In the genomic region with DNA sequence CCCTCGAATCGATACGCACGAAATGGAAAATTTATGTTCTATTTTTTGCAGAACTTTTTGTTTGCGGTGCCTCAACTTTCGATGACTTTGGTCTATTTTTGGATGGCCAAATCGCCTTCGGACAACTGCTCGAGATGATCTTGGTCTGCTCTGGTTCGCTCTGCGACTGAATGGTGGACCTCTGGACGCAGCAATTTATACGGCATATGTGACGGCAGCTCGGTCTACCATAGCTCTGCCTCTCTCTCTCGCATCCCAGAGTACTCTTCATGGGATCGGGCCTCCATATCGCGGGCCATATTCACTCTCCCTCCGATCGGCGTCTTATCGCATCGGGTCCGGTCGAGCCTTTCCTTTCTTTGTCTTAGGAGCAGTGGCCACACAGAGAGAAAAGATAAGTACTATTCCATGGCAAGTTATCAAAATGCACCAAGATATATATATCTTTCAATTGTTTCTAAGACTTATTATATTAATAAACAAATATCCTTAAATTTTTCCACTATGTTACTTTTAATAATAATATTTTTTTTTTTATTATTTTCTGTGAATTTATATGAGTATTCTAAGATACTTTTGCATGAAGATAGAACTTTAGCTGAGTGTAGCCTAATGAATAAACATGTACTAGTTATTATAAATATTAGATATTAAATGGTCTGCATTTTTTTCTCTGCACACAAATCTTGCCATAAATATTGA, we compare ENCODE assay signal across 5 fruit fly cellular contexts.
TF ChIP-seq lines count a peak whose summit lies in the region.

Gene Slc45-1 (minus strand): TSS at position 150 of the 702 bp plus-strand sequence.

- no peak for TF ChIP-seq CTCF in whole organism, embryonic (GFP tag; optimal IDR thresholded peaks at IDR 0.05; lab: Kevin White, UChicago)

TF ChIP-seq in whole organism, 6 proteins besides CTCF, POLR2A, EP300 and RAD21:
- TF ChIP-seq CG8478 (optimal IDR thresholded peaks at IDR 0.05; lab: Kevin White, UChicago) (no peak), EcR (GFP tag; optimal IDR thresholded peaks at IDR 0.05; lab: Kevin White, UChicago) (no peak), usp (GFP tag; optimal IDR thresholded peaks at IDR 0.05; lab: Kevin White, UChicago) (no peak), Dll (optimal IDR thresholded peaks at IDR 0.05; lab: Kevin White, UChicago) (peak; percentile 19)

TF ChIP-seq in whole organism, embryonic, 481 proteins besides CTCF, POLR2A, EP300 and RAD21 (continues in another document):
- TF ChIP-seq Drgx (GFP tag; IDR thresholded peaks at IDR 0.05; lab: Robert Waterston, UW) (peak; percentile 43; the same call in 1 of the 2 replicates), Pdp1 (GFP tag; optimal IDR thresholded peaks at IDR 0.05; lab: Kevin White, UChicago) (peak in 1 of 2 experiments; percentile 12), stwl (tag; optimal IDR thresholded peaks at IDR 0.05; lab: Kevin White, UChicago) (no peak), cg (GFP tag; optimal IDR thresholded peaks at IDR 0.05; lab: Kevin White, UChicago) (no peak), Deaf1 (tag; optimal IDR thresholded peaks at IDR 0.05; lab: Kevin White, UChicago) (peak; percentile 50), gem (tag; optimal IDR thresholded peaks at IDR 0.05; lab: Kevin White, UChicago) (peak; percentile 40), CG18619 (GFP tag; optimal IDR thresholded peaks at IDR 0.05; lab: Kevin White, UChicago) (no peak), HmgZ (tag; optimal IDR thresholded peaks at IDR 0.05; lab: Kevin White, UChicago) (no peak), mirr (GFP tag; optimal IDR thresholded peaks at IDR 0.05; lab: Kevin White, UChicago) (no peak), row (GFP tag; IDR thresholded peaks at IDR 0.05; lab: Robert Waterston, UW) (0 out of 3 replicates have a peak, but pooled peaks have one; percentile 6), CG9727 (GFP tag; optimal IDR thresholded peaks at IDR 0.05; lab: Kevin White, UChicago) (peak; percentile 20), sob (GFP tag; IDR thresholded peaks at IDR 0.05; lab: Robert Waterston, UW) (no peak), ato (GFP tag; IDR thresholded peaks at IDR 0.05; lab: Robert Waterston, UW; ENCODE audit: partially characterized antibody) (no peak), chm (GFP tag; IDR thresholded peaks at IDR 0.05; lab: Robert Waterston, UW) (no peak), CG12769 (tag; optimal IDR thresholded peaks at IDR 0.05; lab: Kevin White, UChicago) (peak; percentile 59), nmo (GFP tag; optimal IDR thresholded peaks at IDR 0.05; lab: Kevin White, UChicago) (peak; percentile 9), lola (GFP tag; optimal IDR thresholded peaks at IDR 0.05; lab: Kevin White, UChicago) (no peak), tio (GFP tag; optimal IDR thresholded peaks at IDR 0.05; lab: Kevin White, UChicago) (no peak), dmrt11E (tag; optimal IDR thresholded peaks at IDR 0.05; lab: Kevin White, UChicago) (peak; percentile 21)

TF ChIP-seq in whole organism, prepupa, 60 proteins besides CTCF, POLR2A, EP300 and RAD21 (continues in another document):
- TF ChIP-seq CG9139 (GFP tag; optimal IDR thresholded peaks at IDR 0.05; lab: Kevin White, UChicago) (peak; percentile 4), CG6276 (GFP tag; optimal IDR thresholded peaks at IDR 0.05; lab: Kevin White, UChicago) (peak; percentile 64), salr (GFP tag; optimal IDR thresholded peaks at IDR 0.05; lab: Kevin White, UChicago) (peak in 1 of 2 experiments; percentile 74), CG16779 (tag; optimal IDR thresholded peaks at IDR 0.05; lab: Kevin White, UChicago) (no peak), CG4318 (GFP tag; optimal IDR thresholded peaks at IDR 0.05; lab: Kevin White, UChicago) (peak; percentile 68), CG11294 (GFP tag; IDR thresholded peaks at IDR 0.05; lab: Robert Waterston, UW) (no peak; the same call in 1 of the 2 replicates), Blimp-1 (GFP tag; optimal IDR thresholded peaks at IDR 0.05; lab: Kevin White, UChicago) (no peak), achi (GFP tag; optimal IDR thresholded peaks at IDR 0.05; lab: Kevin White, UChicago) (peak; percentile 57), CG6854 (GFP tag; optimal IDR thresholded peaks at IDR 0.05; lab: Kevin White, UChicago) (no peak), Hr39 (GFP tag; optimal IDR thresholded peaks at IDR 0.05; lab: Kevin White, UChicago) (no peak), CG11762 (GFP tag; optimal IDR thresholded peaks at IDR 0.05; lab: Kevin White, UChicago; ENCODE audit: insufficient read depth) (no peak), Smox (GFP tag; optimal IDR thresholded peaks at IDR 0.05; lab: Kevin White, UChicago) (no peak), Ets96B (tag; optimal IDR thresholded peaks at IDR 0.05; lab: Kevin White, UChicago) (peak; percentile 59), CG6792 (GFP tag; optimal IDR thresholded peaks at IDR 0.05; lab: Kevin White, UChicago) (peak; percentile 26), fd59A (GFP tag; optimal IDR thresholded peaks at IDR 0.05; lab: Kevin White, UChicago) (no peak), dsx (GFP tag; optimal IDR thresholded peaks at IDR 0.05; lab: Kevin White, UChicago; ENCODE audit: poor library complexity, severe bottlenecking) (peak; percentile 25), CG8632 (GFP tag; optimal IDR thresholded peaks at IDR 0.05; lab: Kevin White, UChicago) (peak; percentile 49), CG11902 (GFP tag; optimal IDR thresholded peaks at IDR 0.05; lab: Kevin White, UChicago) (no peak), Gug (GFP tag; IDR thresholded peaks at IDR 0.05; lab: Robert Waterston, UW) (peak; percentile 44; the same call in 1 of the 2 replicates)

TF ChIP-seq in whole organism, pupa, 21 proteins besides CTCF, POLR2A, EP300 and RAD21:
- TF ChIP-seq rn (GFP tag; IDR thresholded peaks at IDR 0.05; lab: Robert Waterston, UW) (no peak), CG12605 (GFP tag; IDR thresholded peaks at IDR 0.05; lab: Robert Waterston, UW) (0 out of 2 replicates have a peak, but pooled peaks have one; percentile 8), CG8301 (tag; optimal IDR thresholded peaks at IDR 0.05; lab: Kevin White, UChicago) (peak; percentile 58), CG32121 (GFP tag; IDR thresholded peaks at IDR 0.05; lab: Robert Waterston, UW) (peak; percentile 15; the same call in 1 of the 2 replicates), CG15710 (tag; optimal IDR thresholded peaks at IDR 0.05; lab: Kevin White, UChicago) (peak; percentile 52), Ets98B (GFP tag; IDR thresholded peaks at IDR 0.05; lab: Robert Waterston, UW) (peak; percentile 41; the same call in 1 of the 2 replicates), Pif1B (GFP tag; optimal IDR thresholded peaks at IDR 0.05; lab: Kevin White, UChicago) (peak; percentile 24), gl (tag; optimal IDR thresholded peaks at IDR 0.05; lab: Kevin White, UChicago) (no peak), fd96Ca (GFP tag; IDR thresholded peaks at IDR 0.05; lab: Robert Waterston, UW) (peak; percentile 41; the same call in 1 of the 3 replicates), CG10348 (GFP tag; IDR thresholded peaks at IDR 0.05; lab: Robert Waterston, UW) (no peak), CG13204 (GFP tag; optimal IDR thresholded peaks at IDR 0.05; lab: Kevin White, UChicago) (no peak), Snoo (tag; optimal IDR thresholded peaks at IDR 0.05; lab: Kevin White, UChicago) (no peak), CG14655 (GFP tag; optimal IDR thresholded peaks at IDR 0.05; lab: Kevin White, UChicago) (peak; percentile 84), CG9948 (tag; optimal IDR thresholded peaks at IDR 0.05; lab: Kevin White, UChicago) (peak; percentile 66), CG8159 (tag; optimal IDR thresholded peaks at IDR 0.05; lab: Kevin White, UChicago) (peak; percentile 63), CG17806 (tag; optimal IDR thresholded peaks at IDR 0.05; lab: Kevin White, UChicago) (peak; percentile 43)

TF ChIP-seq in whole organism, wandering third instar larva, 38 proteins besides CTCF, POLR2A, EP300 and RAD21:
- TF ChIP-seq HLH106 (tag; optimal IDR thresholded peaks at IDR 0.05; lab: Kevin White, UChicago) (peak; percentile 2), sv (GFP tag; optimal IDR thresholded peaks at IDR 0.05; lab: Kevin White, UChicago) (no peak), h (GFP tag; optimal IDR thresholded peaks at IDR 0.05; lab: Kevin White, UChicago) (no peak), dl (GFP tag; optimal IDR thresholded peaks at IDR 0.05; lab: Kevin White, UChicago; ENCODE audit: insufficient read depth in 1 of 2, partially characterized antibody in 2 of 2) (peak; percentile 43 to 54), sage (GFP tag; optimal IDR thresholded peaks at IDR 0.05; lab: Kevin White, UChicago) (no peak), lola (GFP tag; optimal IDR thresholded peaks at IDR 0.05; lab: Kevin White, UChicago) (no peak), Sp1 (GFP tag; optimal IDR thresholded peaks at IDR 0.05; lab: Kevin White, UChicago) (peak; percentile 11), foxo (GFP tag; optimal IDR thresholded peaks at IDR 0.05; lab: Kevin White, UChicago) (peak in 1 of 2 experiments; percentile 11)
